Worm (Caenorhabditis elegans): ENCODE data around the gene rpia-1.

Gene rpia-1

ce11 chrIII:7111793-7112192 is 11.1 kb upstream of the rpia-1 start, which contains the start of gene B0280.7:
Gene B0280.7, minus strand, starts transcription at chrIII:7111893.
- TF ChIP-seq ham-2 (GFP tag; optimal IDR thresholded peaks at IDR 0.05) (no peak), nhr-2 (tag; optimal IDR thresholded peaks at IDR 0.05) (no peak), lin-13 (tag; optimal IDR thresholded peaks at IDR 0.05) (no peak), blmp-1 (tag; optimal IDR thresholded peaks at IDR 0.05) (no peak), ceh-39 (tag; optimal IDR thresholded peaks at IDR 0.05) (no peak), unc-120 (tag; optimal IDR thresholded peaks at IDR 0.05; ENCODE audit: poor library complexity, severe bottlenecking) (no peak), drap-1 (GFP tag; optimal IDR thresholded peaks at IDR 0.05) (no peak), hlh-1 (tag; optimal IDR thresholded peaks at IDR 0.05) (no peak), nhr-12 (tag; optimal IDR thresholded peaks at IDR 0.05) (no peak), elt-3 (tag; optimal IDR thresholded peaks at IDR 0.05) (no peak), unc-62 (GFP tag; optimal IDR thresholded peaks at IDR 0.05) (no peak), mep-1 (tag; optimal IDR thresholded peaks at IDR 0.05) (no peak), unc-39 (tag; optimal IDR thresholded peaks at IDR 0.05) (no peak), zip-8 (tag; optimal IDR thresholded peaks at IDR 0.05) (no peak), lin-32 (GFP tag; optimal IDR thresholded peaks at IDR 0.05) (no peak), mls-2 (tag; optimal IDR thresholded peaks at IDR 0.05) (no peak), pha-4 (tag; optimal IDR thresholded peaks at IDR 0.05) (no peak), ces-1 (GFP tag; optimal IDR thresholded peaks at IDR 0.05) (no peak), mab-5 (tag; optimal IDR thresholded peaks at IDR 0.05) (no peak)

ce11 chrIII:7112285-7112684 is 10.6 kb upstream of the rpia-1 start:
- no peak for TF ChIP-seq ham-2 (GFP tag; optimal IDR thresholded peaks at IDR 0.05)
- TF ChIP-seq ztf-11 (tag; optimal IDR thresholded peaks at IDR 0.05): no peak
- no peak for TF ChIP-seq mls-2 (tag; optimal IDR thresholded peaks at IDR 0.05)
- no peak for TF ChIP-seq sptf-1 (tag; optimal IDR thresholded peaks at IDR 0.05)
- TF ChIP-seq nhr-76 (tag; optimal IDR thresholded peaks at IDR 0.05): no peak
- no peak for TF ChIP-seq flh-1 (GFP tag; optimal IDR thresholded peaks at IDR 0.05)
- TF ChIP-seq M03D4.4 (tag; optimal IDR thresholded peaks at IDR 0.05): no peak
- no peak for TF ChIP-seq ceh-83 (GFP tag; optimal IDR thresholded peaks at IDR 0.05)
- TF ChIP-seq ceh-43 (GFP tag; optimal IDR thresholded peaks at IDR 0.05): no peak
- TF ChIP-seq nhr-12 (tag; optimal IDR thresholded peaks at IDR 0.05): no peak
- TF ChIP-seq lin-13 (tag; optimal IDR thresholded peaks at IDR 0.05): no peak
- TF ChIP-seq cnd-1 (tag; optimal IDR thresholded peaks at IDR 0.05): no peak
- no peak for TF ChIP-seq snpc-4 (tag; optimal IDR thresholded peaks at IDR 0.05)
- TF ChIP-seq unc-62 (GFP tag; optimal IDR thresholded peaks at IDR 0.05): no peak
- TF ChIP-seq lsy-2 (tag; optimal IDR thresholded peaks at IDR 0.05): no peak

ce11 chrIII:7114952-7115488 is 7.9 kb upstream of the rpia-1 start, which contains the start of gene nhr-10:
Gene nhr-10, minus strand, starts transcription at chrIII:7115438.
- no peak for TF ChIP-seq ceh-43 (GFP tag; optimal IDR thresholded peaks at IDR 0.05)
- TF ChIP-seq flh-1 (GFP tag; optimal IDR thresholded peaks at IDR 0.05): no peak
- no peak for TF ChIP-seq hlh-1 (tag; optimal IDR thresholded peaks at IDR 0.05)
- TF ChIP-seq drap-1 (GFP tag; optimal IDR thresholded peaks at IDR 0.05): no peak
- TF ChIP-seq tbx-8 (GFP tag; optimal IDR thresholded peaks at IDR 0.05): no peak
- no peak for TF ChIP-seq nhr-12 (tag; optimal IDR thresholded peaks at IDR 0.05)

- TF ChIP-seq ceh-39 (tag; optimal IDR thresholded peaks at IDR 0.05) (no peak), nhr-237 (tag; optimal IDR thresholded peaks at IDR 0.05) (peak; percentile 25), unc-39 (tag; optimal IDR thresholded peaks at IDR 0.05) (no peak), hlh-1 (tag; optimal IDR thresholded peaks at IDR 0.05) (no peak), elt-3 (tag; optimal IDR thresholded peaks at IDR 0.05) (no peak), ces-1 (GFP tag; optimal IDR thresholded peaks at IDR 0.05) (peak; percentile 42), sem-2 (GFP tag; optimal IDR thresholded peaks at IDR 0.05) (no peak), ztf-11 (tag; optimal IDR thresholded peaks at IDR 0.05) (no peak), pha-4 (tag; optimal IDR thresholded peaks at IDR 0.05) (peak; percentile 45), lsy-2 (tag; optimal IDR thresholded peaks at IDR 0.05) (peak; percentile 25), zip-8 (tag; optimal IDR thresholded peaks at IDR 0.05) (no peak), unc-62 (GFP tag; optimal IDR thresholded peaks at IDR 0.05) (peak; percentile 70), mls-2 (tag; optimal IDR thresholded peaks at IDR 0.05) (no peak), mab-5 (tag; optimal IDR thresholded peaks at IDR 0.05) (no peak), nhr-76 (tag; optimal IDR thresholded peaks at IDR 0.05) (no peak), unc-120 (tag; optimal IDR thresholded peaks at IDR 0.05; ENCODE audit: poor library complexity, severe bottlenecking) (peak; percentile 48)
Measured at ce11 chrIII:7116615-7117252, 6.2 kb upstream of the rpia-1 start.
